Fruit fly (Drosophila melanogaster): Measurements from ENCODE around the gene ranshi.

ranshi gene

DNA sequence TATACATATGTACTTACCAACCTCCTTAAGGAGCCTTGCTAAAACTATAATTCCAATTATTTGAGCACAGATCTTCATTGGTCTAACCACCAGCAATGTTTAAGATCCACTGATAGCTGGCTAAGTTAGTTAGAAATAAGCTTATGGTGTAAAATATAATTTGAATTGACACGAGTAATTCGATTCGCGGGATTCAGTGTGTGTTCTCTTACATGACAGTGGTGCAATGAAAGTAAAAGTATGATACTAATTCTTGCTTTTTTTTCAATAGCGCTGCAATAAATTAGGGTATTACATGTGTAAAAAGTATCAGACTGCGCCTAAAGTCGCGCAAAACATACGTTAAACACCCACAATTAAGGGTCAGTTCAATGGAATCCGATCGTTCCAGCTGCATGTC, 49.6 kb downstream of the ranshi start, which contains the start of gene CG33325:
Gene CG33325 (minus strand): TSS at position 101 of the 400 bp plus-strand sequence.
- TF ChIP-seq OdsH (GFP tag; optimal IDR thresholded peaks at IDR 0.05) (no peak), CG11294 (GFP tag; IDR thresholded peaks at IDR 0.05) (no peak), eg (GFP tag; IDR thresholded peaks at IDR 0.05) (no peak), CG8119 (GFP tag; IDR thresholded peaks at IDR 0.05) (no peak), Sox102F (GFP tag; optimal IDR thresholded peaks at IDR 0.05) (no peak), CG34406 (GFP tag; optimal IDR thresholded peaks at IDR 0.05) (no peak), achi (GFP tag; optimal IDR thresholded peaks at IDR 0.05) (no peak), Hr39 (GFP tag; optimal IDR thresholded peaks at IDR 0.05) (no peak), Hr38 (GFP tag; optimal IDR thresholded peaks at IDR 0.05) (no peak), Blimp-1 (GFP tag; optimal IDR thresholded peaks at IDR 0.05) (no peak), CG3032 (tag; optimal IDR thresholded peaks at IDR 0.05) (no peak), Met (GFP tag; optimal IDR thresholded peaks at IDR 0.05) (no peak), CG6808 (GFP tag; optimal IDR thresholded peaks at IDR 0.05) (no peak), CG3919 (GFP tag; optimal IDR thresholded peaks at IDR 0.05) (no peak)

Data from whole organism, prepupa.